Worm (Caenorhabditis elegans): ENCODE data around the gene eak-4.
"Not testable (repeated sequence)": the region's sequence is repeated elsewhere in the genome, so short reads cannot be mapped to it uniquely, and the experiment has no call there.

The eak-4 gene

ce11 chrIV:12487194-12487593, 38.1 kb downstream of the eak-4 start, which contains the start of gene sru-26 (continued):
- TF ChIP-seq lin-38 (GFP tag; IDR thresholded peaks at IDR 0.05), result no peak

ce11 chrIV:12484479-12484878, 40.8 kb downstream of the eak-4 start, which contains the start of gene T04A11.4:
Gene T04A11.4 (minus strand): TSS chrIV:12484579.
- TF ChIP-seq zag-1 (tag; optimal IDR thresholded peaks at IDR 0.05); skn-1 (tag; optimal IDR thresholded peaks at IDR 0.05); daf-19 (GFP tag; conservative IDR thresholded peaks at IDR 0.05): not testable (repeated sequence)

ce11 chrIV:12478711-12479110, 46.6 kb downstream of the eak-4 start, which contains the start of gene igdb-1:
Gene igdb-1 (plus strand): TSS chrIV:12479011.
- not testable (repeated sequence) for TF ChIP-seq attf-4 (tag; optimal IDR thresholded peaks at IDR 0.05); T26A8.4 (GFP tag; IDR thresholded peaks at IDR 0.05); hif-1 (tag; optimal IDR thresholded peaks at IDR 0.05)

ce11 chrIV:12476942-12477341, 48.4 kb downstream of the eak-4 start, which contains the start of gene T04A11.1:
Gene T04A11.1 (minus strand): TSS chrIV:12477042.
- not testable (repeated sequence) for TF ChIP-seq lin-39 (tag; optimal IDR thresholded peaks at IDR 0.05); mdt-29 (GFP tag; IDR thresholded peaks at IDR 0.05); php-3 (GFP tag; IDR thresholded peaks at IDR 0.05)
